Fruit fly (Drosophila melanogaster): ENCODE results near the gene Eig71Ej.

- TF ChIP-seq CG6808 (GFP tag; optimal IDR thresholded peaks at IDR 0.05) (peak; percentile 41), Sox15 (GFP tag; optimal IDR thresholded peaks at IDR 0.05) (peak; percentile 51), Lpt (GFP tag; optimal IDR thresholded peaks at IDR 0.05) (no peak), Gug (GFP tag; IDR thresholded peaks at IDR 0.05) (peak; percentile 33; the same call in 1 of the 2 replicates), Smox (GFP tag; optimal IDR thresholded peaks at IDR 0.05) (peak; percentile 58)
Observed at dm6 chr3L:15619626-15620247, 41.1 kb downstream of the Eig71Ej start, which contains the start of gene Phs.
